Worm (Caenorhabditis elegans) whole organism, midembryonic: Measurements from ENCODE around the gene F21D9.2.

Source experiments
- cog-1 ChIP-seq: sonication (generic microtip); optimal IDR thresholded peaks from 2 replicates; lab custom pipeline; 2016; ENCODE audit warnings: missing genetic modification characterization, missing compliant biosample characterization
- klf-2 ChIP-seq: fragments of 200-800 bp; sonication (Bioruptor generic); conservative IDR thresholded peaks from 2 replicates; pipeline ENCODE4 v1.3.6; 2022; ENCODE audit warnings: missing genetic modification reagents, missing genetic modification characterization, missing compliant biosample characterization
- tab-1 ChIP-seq: fragments of 200-800 bp; sonication (Bioruptor generic); IDR thresholded peaks from 2 replicates; pipeline ENCODE4 v1.3.6; 2022; ENCODE audit warnings: missing genetic modification characterization, missing compliant biosample characterization
- ztf-23 ChIP-seq: fragments of 200-800 bp; sonication (Bioruptor generic); IDR thresholded peaks from 2 replicates; pipeline ENCODE4 v1.3.6; 2022; ENCODE audit warnings: missing genetic modification reagents, missing genetic modification characterization, missing compliant biosample characterization
- ztf-29 ChIP-seq: fragments of 200-800 bp; sonication (Bioruptor generic); IDR thresholded peaks from 2 replicates; pipeline ENCODE4 v1.3.6; 2022; ENCODE audit warnings: missing genetic modification reagents, missing genetic modification characterization, missing compliant biosample characterization

- TF ChIP-seq klf-2 (no peak), ztf-29 (GFP tag; lab: Robert Waterston, UW) (no peak), ztf-23 (no peak), cog-1 (tag; lab: Kevin White, UChicago) (no peak), tab-1 (GFP tag; lab: Robert Waterston, UW) (no peak)
These were observed 14.1 kb upstream of the F21D9.2 start for ce11 chrV:19276354-19276753.
